Worm (Caenorhabditis elegans) whole organism, L2 larva: Measurements from ENCODE around the gene rpn-6.2.

Source experiments
- blmp-1 ChIP-seq: sonication (generic microtip); optimal IDR thresholded peaks from 2 replicates; lab custom pipeline; 2017; ENCODE audit warnings: missing genetic modification characterization, mild to moderate bottlenecking, missing compliant biosample characterization, antibody characterized with exemption, moderate library complexity; ENCODE audit not compliant: insufficient read depth
- ceh-82 ChIP-seq: fragments of 150-350 bp; optimal IDR thresholded peaks from 2 replicates; lab custom pipeline; 2014; ENCODE audit warnings: missing biosample characterization, missing genetic modification characterization
- crh-2 ChIP-seq: sonication (generic microtip); optimal IDR thresholded peaks from 2 replicates; lab custom pipeline; 2017; ENCODE audit warnings: missing biosample characterization, missing genetic modification characterization
- dmd-4 ChIP-seq: sonication (generic microtip); optimal IDR thresholded peaks from 2 replicates; lab custom pipeline; 2017; ENCODE audit warnings: missing biosample characterization, missing genetic modification characterization
- lin-11 ChIP-seq: fragments of 150-350 bp; sonication (generic microtip); optimal IDR thresholded peaks from 2 replicates; lab custom pipeline; 2014; ENCODE audit warnings: missing biosample characterization, missing genetic modification characterization, inconsistent platforms, mixed read lengths
- lin-39 ChIP-seq: fragments of 150-350 bp; optimal IDR thresholded peaks from 2 replicates; lab custom pipeline; 2014; ENCODE audit warnings: missing biosample characterization, missing genetic modification reagents, missing genetic modification characterization
- nhr-10 ChIP-seq: sonication (generic microtip); optimal IDR thresholded peaks from 2 replicates; lab custom pipeline; 2017; ENCODE audit warnings: missing biosample characterization, missing genetic modification characterization
- nhr-237 ChIP-seq: fragments of 150-350 bp; optimal IDR thresholded peaks from 2 replicates; lab custom pipeline; 2014; ENCODE audit warnings: missing biosample characterization, missing genetic modification characterization
- nhr-77 ChIP-seq: fragments of 150-350 bp; optimal IDR thresholded peaks from 2 replicates; lab custom pipeline; 2014; ENCODE audit warnings: missing biosample characterization, missing genetic modification characterization
- snpc-4 ChIP-seq: fragments of 150-350 bp; optimal IDR thresholded peaks from 2 replicates; lab custom pipeline; 2014; ENCODE audit warnings: missing biosample characterization, missing genetic modification characterization
- unc-55 ChIP-seq: fragments of 150-350 bp; sonication (generic microtip); optimal IDR thresholded peaks from 3 replicates; lab custom pipeline; 2014; ENCODE audit warnings: missing biosample characterization, missing genetic modification reagents, missing genetic modification characterization

DNA sequence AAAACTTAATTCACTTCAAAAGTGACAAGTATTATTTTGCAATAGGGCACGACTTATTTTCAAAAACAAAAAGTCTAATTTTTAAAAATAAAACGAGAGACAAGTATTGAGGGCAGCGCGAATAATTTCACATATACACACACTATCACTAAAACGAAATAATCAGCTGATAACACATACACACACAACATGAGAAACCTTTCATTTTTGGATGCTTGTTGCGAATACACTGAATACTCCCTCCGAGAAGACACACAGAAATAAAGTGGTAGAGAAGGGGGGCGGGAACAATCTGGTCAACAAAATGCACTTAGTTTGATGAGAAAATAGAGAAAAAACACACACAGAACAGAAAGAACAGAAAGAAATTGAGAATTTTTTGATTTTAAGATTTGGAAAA lies 17.4 kb downstream of the rpn-6.2 start:
- TF ChIP-seq dmd-4 (tag; lab: Kevin White, UChicago) (no peak), lin-11 (tag; lab: Kevin White, UChicago) (no peak), unc-55 (GFP tag; lab: Kevin White, UChicago) (no peak), ceh-82 (no peak), nhr-10 (tag; lab: Kevin White, UChicago) (no peak), nhr-237 (tag; lab: Kevin White, UChicago) (no peak), blmp-1 (tag; lab: Kevin White, UChicago) (no peak), nhr-77 (tag; lab: Kevin White, UChicago) (no peak), snpc-4 (tag; lab: Kevin White, UChicago) (no peak), lin-39 (no peak), crh-2 (tag; lab: Kevin White, UChicago) (no peak)
